Worm (Caenorhabditis elegans) whole organism, L4 larva: ENCODE data around the gene mks-2.
A peak's percentile ranks its signal among the peaks of the same experiment; 100 is the strongest.

Experiments used
- T20F7.1 ChIP-seq: fragments of 200-800 bp; sonication (Bioruptor generic); optimal IDR thresholded peaks from 2 replicates; lab custom pipeline; 2018; ENCODE audit warnings: mild to moderate bottlenecking, missing genetic modification characterization, missing compliant biosample characterization
- Y105C5A.15 ChIP-seq: fragments of 200-800 bp; sonication (Bioruptor generic); IDR thresholded peaks from 2 replicates; pipeline ENCODE4 v1.3.6; 2022; ENCODE audit warnings: missing genetic modification characterization, missing compliant biosample characterization
- Y48G9A.11 ChIP-seq: fragments of 200-800 bp; sonication (Bioruptor generic); IDR thresholded peaks from 2 replicates; pipeline ENCODE4 v1.3.6; 2022; ENCODE audit warnings: missing genetic modification reagents, missing genetic modification characterization, missing compliant biosample characterization
- aha-1 ChIP-seq: fragments of 150-350 bp; peaks from one replicate; lab custom pipeline; 2014; ENCODE audit warnings: missing biosample characterization, missing genetic modification characterization
- ceh-32 ChIP-seq: sonication (generic microtip); optimal IDR thresholded peaks from 2 replicates; lab custom pipeline; 2016; ENCODE audit warnings: mild to moderate bottlenecking, missing genetic modification characterization, missing compliant biosample characterization; ENCODE audit not compliant: poor library complexity
- ceh-82 ChIP-seq: sonication (generic microtip); optimal IDR thresholded peaks from 2 replicates; lab custom pipeline; 2017; ENCODE audit warnings: missing biosample characterization, missing genetic modification characterization
- dmd-6 ChIP-seq: fragments of 200-800 bp; sonication (Bioruptor generic); IDR thresholded peaks from 2 replicates; pipeline ENCODE4 v1.3.6; 2022; ENCODE audit warnings: missing genetic modification reagents, missing genetic modification characterization, missing compliant biosample characterization
- dmd-9 ChIP-seq: fragments of 200-800 bp; sonication (Bioruptor generic); IDR thresholded peaks from 2 replicates; pipeline ENCODE4 v1.3.6; 2022; ENCODE audit warnings: missing genetic modification reagents, missing genetic modification characterization, missing compliant biosample characterization
- dve-1 ChIP-seq: sonication (generic microtip); optimal IDR thresholded peaks from 2 replicates; lab custom pipeline; 2017; ENCODE audit warnings: antibody characterized with exemption, mild to moderate bottlenecking, missing genetic modification characterization, missing compliant biosample characterization; ENCODE audit not compliant: insufficient read depth
- egl-43 ChIP-seq: fragments of 200-800 bp; sonication (Bioruptor generic); IDR thresholded peaks from 2 replicates; pipeline ENCODE4 v1.3.6; 2022; ENCODE audit warnings: missing genetic modification reagents, missing genetic modification characterization, missing compliant biosample characterization
- fkh-10 ChIP-seq: fragments of 150-350 bp; optimal IDR thresholded peaks from 2 replicates; lab custom pipeline; 2014; ENCODE audit warnings: missing biosample characterization, missing genetic modification reagents, missing genetic modification characterization
- fos-1 ChIP-seq: fragments of 150-350 bp; optimal IDR thresholded peaks from 2 replicates; lab custom pipeline; 2014; ENCODE audit warnings: missing biosample characterization, missing genetic modification characterization
- gei-8 ChIP-seq: fragments of 200-800 bp; sonication (Bioruptor generic); optimal IDR thresholded peaks from 2 replicates; lab custom pipeline; 2018; ENCODE audit warnings: mild to moderate bottlenecking, missing genetic modification characterization, missing compliant biosample characterization
- hif-1 ChIP-seq, 2 experiments: sonication (generic microtip); optimal IDR thresholded peaks; 2 replicates each; lab custom pipeline; 2016 to 2017; ENCODE audit warnings: missing compliant biosample characterization in 2 of 2, missing genetic modification characterization in 2 of 2, missing genetic modification reagents in 2 of 2, missing genotype in 2 of 2, mild to moderate bottlenecking in 1 of 2
- hmg-1.1 ChIP-seq: fragments of 200-800 bp; sonication (Bioruptor generic); IDR thresholded peaks from 2 replicates; pipeline ENCODE4 v1.3.6; 2022; ENCODE audit warnings: missing genetic modification reagents, missing genetic modification characterization, missing compliant biosample characterization
- jun-1 ChIP-seq: fragments of 150-350 bp; optimal IDR thresholded peaks from 2 replicates; lab custom pipeline; 2014; ENCODE audit warnings: missing biosample characterization, missing genetic modification reagents, missing genetic modification characterization
- lin-38 ChIP-seq: fragments of 200-800 bp; sonication (Bioruptor generic); IDR thresholded peaks from 2 replicates; pipeline ENCODE4 v1.3.6; 2022; ENCODE audit warnings: missing genetic modification reagents, missing genetic modification characterization, missing compliant biosample characterization
- lir-3 ChIP-seq: sonication (generic microtip); optimal IDR thresholded peaks from 2 replicates; lab custom pipeline; 2016; ENCODE audit warnings: mild to moderate bottlenecking, missing genetic modification characterization, missing compliant biosample characterization
- madf-9 ChIP-seq: fragments of 200-800 bp; sonication (Bioruptor generic); conservative IDR thresholded peaks from 2 replicates; pipeline ENCODE4 v1.3.6; 2022; ENCODE audit warnings: missing genetic modification reagents, missing genetic modification characterization, missing compliant biosample characterization
- mdt-29 ChIP-seq: fragments of 200-800 bp; sonication (Bioruptor generic); IDR thresholded peaks from 2 replicates; pipeline ENCODE4 v1.3.6; 2022; ENCODE audit warnings: missing genetic modification reagents, missing genetic modification characterization, missing compliant biosample characterization
- mep-1 ChIP-seq: fragments of 150-350 bp; sonication (generic microtip); optimal IDR thresholded peaks from 3 replicates; lab custom pipeline; 2014; ENCODE audit warnings: missing biosample characterization, missing genetic modification characterization
- nhr-10 ChIP-seq: fragments of 150-350 bp; optimal IDR thresholded peaks from 2 replicates; lab custom pipeline; 2014; ENCODE audit warnings: missing biosample characterization, missing genetic modification characterization
- nhr-237 ChIP-seq: sonication (generic microtip); optimal IDR thresholded peaks from 2 replicates; lab custom pipeline; 2017; ENCODE audit warnings: missing biosample characterization, missing genetic modification characterization
- nhr-77 ChIP-seq: fragments of 150-350 bp; optimal IDR thresholded peaks from 2 replicates; lab custom pipeline; 2014; ENCODE audit warnings: missing biosample characterization, missing genetic modification characterization
- php-3 ChIP-seq: fragments of 200-800 bp; sonication (Bioruptor generic); IDR thresholded peaks from 2 replicates; pipeline ENCODE4 v1.3.6; 2022; ENCODE audit warnings: missing genetic modification reagents, missing genetic modification characterization, missing compliant biosample characterization
- pqm-1 ChIP-seq: sonication (generic microtip); optimal IDR thresholded peaks from 2 replicates; lab custom pipeline; 2017; ENCODE audit warnings: missing biosample characterization, missing genetic modification characterization
- snpc-4 ChIP-seq: fragments of 150-350 bp; optimal IDR thresholded peaks from 2 replicates; lab custom pipeline; 2014; ENCODE audit warnings: missing biosample characterization, missing genetic modification characterization
- tra-1 ChIP-seq: fragments of 200-800 bp; sonication (Bioruptor generic); IDR thresholded peaks from 2 replicates; pipeline ENCODE4 v1.3.6; 2022; ENCODE audit warnings: missing genetic modification reagents, missing genetic modification characterization, missing compliant biosample characterization
- unc-62 ChIP-seq, 3 experiments: fragments of 150-350 bp in 1 of 3; sonication (generic microtip); optimal IDR thresholded peaks in 2 of 3; peaks in 1 of 3; 1 replicate in 1 of 3; 2 replicates in 2 of 3; lab custom pipeline; 2014 to 2017; ENCODE audit warnings: missing biosample characterization in 3 of 3, missing genetic modification characterization in 3 of 3, missing genetic modification reagents in 3 of 3, missing genotype in 1 of 3
- vab-7 ChIP-seq: fragments of 200-800 bp; sonication (Bioruptor generic); IDR thresholded peaks from 2 replicates; pipeline ENCODE4 v1.3.6; 2022; ENCODE audit warnings: missing genetic modification reagents, missing genetic modification characterization, missing compliant biosample characterization
- zag-1 ChIP-seq: fragments of 150-350 bp; optimal IDR thresholded peaks from 2 replicates; lab custom pipeline; 2014; ENCODE audit warnings: missing biosample characterization, missing genetic modification characterization
- zip-2 ChIP-seq: fragments of 150-350 bp; optimal IDR thresholded peaks from 2 replicates; lab custom pipeline; 2014; ENCODE audit warnings: missing biosample characterization, missing genetic modification characterization

The mks-2 gene

ce11 chrII:6223755-6224154 lies 4.5 kb upstream of the mks-2 start:
- TF ChIP-seq nhr-10 = no peak
- TF ChIP-seq egl-43 (GFP tag; lab: Robert Waterston, UW) = no peak
- no peak for TF ChIP-seq php-3
- TF ChIP-seq nhr-77 = no peak
- no peak for TF ChIP-seq fos-1 (tag; lab: Kevin White, UChicago)
- no peak for TF ChIP-seq hmg-1.1 (GFP tag; lab: Robert Waterston, UW)
- TF ChIP-seq mdt-29 = no peak
- no peak for TF ChIP-seq Y105C5A.15 (GFP tag; lab: Robert Waterston, UW)
- no peak for TF ChIP-seq ceh-82 (tag; lab: Kevin White, UChicago)
- TF ChIP-seq lir-3 (tag; lab: Kevin White, UChicago) = no peak
- TF ChIP-seq gei-8 (GFP tag; lab: Kevin White, UChicago) = no peak
- TF ChIP-seq aha-1 (tag; lab: Kevin White, UChicago) = no peak
- no peak for TF ChIP-seq mep-1 (tag; lab: Kevin White, UChicago)

DNA sequence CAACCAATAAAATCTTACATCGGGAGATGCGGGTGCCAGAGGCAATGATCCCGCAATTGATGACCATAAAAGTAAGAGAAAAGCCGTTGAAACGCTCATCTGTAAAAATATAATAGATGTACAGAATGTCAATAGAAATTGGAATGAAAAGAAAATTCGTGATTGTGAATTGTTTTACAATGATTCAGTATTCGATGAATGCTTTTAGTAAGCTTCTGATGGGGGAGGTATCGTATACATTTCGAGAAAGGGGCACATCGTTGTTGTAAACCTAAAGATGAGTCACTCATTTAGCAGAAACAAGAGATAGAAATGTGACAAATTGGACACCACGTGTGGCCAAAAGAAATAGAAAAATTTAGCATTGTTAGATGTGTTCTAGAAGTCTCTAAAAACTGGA lies 3.3 kb upstream of the mks-2 start, which contains the start of gene C30B5.6:
TSS of gene C30B5.6 (minus strand) at position 101 of the 400 bp plus-strand sequence.
- TF ChIP-seq lin-38 (no peak), aha-1 (tag; lab: Kevin White, UChicago) (peak; percentile 29)

ce11 chrII:6221470-6221869 lies 2.2 kb upstream of the mks-2 start:
- TF ChIP-seq mdt-29 = no peak
- peak in 1 of 2 experiments; percentile 92 for TF ChIP-seq unc-62 (GFP tag; optimal IDR thresholded peaks at IDR 0.05 in 1 of 2; lab: Kevin White, UChicago)
- no peak for TF ChIP-seq unc-62 (tag; optimal IDR thresholded peaks at IDR 0.05; lab: Kevin White, UChicago)

DNA sequence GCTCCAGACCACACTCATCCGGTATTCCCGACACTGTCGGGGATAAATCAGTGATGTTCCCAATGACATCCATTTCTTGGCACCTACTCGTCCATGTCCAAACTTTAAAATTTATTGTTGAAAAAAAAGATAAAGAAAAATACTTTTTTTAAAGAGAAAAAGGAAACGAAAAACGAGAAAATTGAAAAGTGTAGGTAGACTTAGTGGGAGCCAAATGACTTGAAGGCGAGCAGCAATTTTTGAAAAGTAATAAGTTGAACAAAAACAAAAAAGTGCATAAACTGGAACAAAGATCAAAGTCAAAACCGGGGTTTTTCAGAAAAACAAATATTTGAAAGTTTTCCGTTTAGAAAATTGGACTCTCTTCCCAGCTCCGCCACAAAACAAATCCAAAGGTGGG lies 11.1 kb downstream of the mks-2 start, which contains the start of gene daf-37:
TSS of gene daf-37 (minus strand) at position 101 of the 400 bp plus-strand sequence.
- TF ChIP-seq aha-1 (tag; lab: Kevin White, UChicago) (peak; percentile 44), Y105C5A.15 (GFP tag; lab: Robert Waterston, UW) (no peak)

DNA sequence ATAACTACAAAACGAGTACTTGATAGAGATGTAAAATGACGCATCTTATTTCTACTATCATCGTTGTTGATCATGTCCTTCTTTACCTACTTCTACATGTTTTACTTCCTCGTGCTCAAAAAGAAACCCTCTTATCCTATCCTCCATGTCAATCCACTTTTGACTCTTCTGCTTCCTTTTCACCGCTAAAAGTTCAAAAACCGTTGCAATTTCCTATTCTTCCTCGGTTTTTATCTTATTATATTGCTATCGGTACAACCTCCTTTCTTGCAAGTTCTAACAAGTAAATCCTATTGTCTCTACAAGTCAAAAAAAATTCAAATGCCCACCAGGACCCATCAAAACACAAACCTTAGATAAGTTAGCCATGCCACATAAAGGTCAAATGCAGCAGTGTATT lies 12.0 kb downstream of the mks-2 start:
- TF ChIP-seq T20F7.1 = no peak
- TF ChIP-seq vab-7 (GFP tag; lab: Robert Waterston, UW) = no peak
- TF ChIP-seq fkh-10 (GFP tag; lab: Kevin White, UChicago) = peak; percentile 51
- TF ChIP-seq ceh-32 (tag; lab: Kevin White, UChicago) = no peak
- TF ChIP-seq zip-2 (tag; lab: Kevin White, UChicago) = no peak
- no peak for TF ChIP-seq dmd-9 (GFP tag; lab: Robert Waterston, UW)

DNA sequence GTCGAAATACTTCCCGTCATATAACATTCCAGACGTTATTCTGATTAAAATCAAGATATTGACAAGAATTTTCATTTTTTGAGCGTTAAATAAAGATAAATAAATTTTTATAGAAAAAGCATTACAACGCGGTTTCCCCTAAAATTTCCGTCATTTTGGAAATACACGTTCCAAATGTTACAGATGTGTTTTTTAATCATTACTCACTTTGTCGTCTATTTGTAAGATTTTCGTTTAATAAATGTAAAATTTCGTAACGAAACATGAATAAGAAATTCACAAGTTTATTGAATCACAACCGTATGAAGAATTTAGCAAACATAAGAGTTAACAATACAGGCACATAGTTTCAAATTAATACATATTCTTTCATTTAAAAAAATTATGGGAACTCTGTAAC lies 16.3 kb downstream of the mks-2 start, which contains the start of gene C30B5.17:
TSS of gene C30B5.17 (minus strand) at position 101 of the 400 bp plus-strand sequence.
- TF ChIP-seq dve-1 (tag; lab: Kevin White, UChicago) = no peak
- no peak for TF ChIP-seq pqm-1 (tag; lab: Kevin White, UChicago)
- TF ChIP-seq Y48G9A.11 (GFP tag; lab: Robert Waterston, UW) = no peak
- TF ChIP-seq php-3 = no peak
- TF ChIP-seq nhr-237 = no peak
- TF ChIP-seq hif-1 (tag; optimal IDR thresholded peaks at IDR 0.05; lab: Kevin White, UChicago) = no peak
- TF ChIP-seq madf-9 (GFP tag; lab: Robert Waterston, UW) = no peak
- TF ChIP-seq zag-1 = no peak
- no peak for TF ChIP-seq ceh-82 (tag; lab: Kevin White, UChicago)
- TF ChIP-seq jun-1 = no peak
- TF ChIP-seq lir-3 (tag; lab: Kevin White, UChicago) = no peak
- no peak for TF ChIP-seq dmd-9 (GFP tag; lab: Robert Waterston, UW)
- TF ChIP-seq tra-1 (GFP tag; lab: Robert Waterston, UW) = no peak
- TF ChIP-seq snpc-4 (tag; lab: Kevin White, UChicago) = no peak
- no peak for TF ChIP-seq dmd-6
